Fruit fly (Drosophila melanogaster): Measurements from ENCODE around the gene Taf4.

The Taf4 gene

dm6 chr3L:16157251-16158190, 44.5 kb downstream of the Taf4 start (continued):
- TF ChIP-seq Ssrp (tag; optimal IDR thresholded peaks at IDR 0.05) (peak; percentile 62), CG4854 (GFP tag; optimal IDR thresholded peaks at IDR 0.05) (peak; percentile 34), chinmo (GFP tag; IDR thresholded peaks at IDR 0.05; ENCODE audit: partially characterized antibody) (no peak), MESR4 (GFP tag; optimal IDR thresholded peaks at IDR 0.05) (no peak), NC2β (GFP tag; optimal IDR thresholded peaks at IDR 0.05) (no peak), E2f1 (GFP tag; IDR thresholded peaks at IDR 0.05) (no peak), CG2120 (GFP tag; optimal IDR thresholded peaks at IDR 0.05) (peak; percentile 72), CG4820 (GFP tag; optimal IDR thresholded peaks at IDR 0.05) (peak; percentile 59), CG15479 (GFP tag; optimal IDR thresholded peaks at IDR 0.05) (no peak), Mes4 (GFP tag; optimal IDR thresholded peaks at IDR 0.05) (peak; percentile 20), CG4424 (GFP tag; optimal IDR thresholded peaks at IDR 0.05) (peak; percentile 53), Ets97D (GFP tag; optimal IDR thresholded peaks at IDR 0.05) (no peak), seq (GFP tag; IDR thresholded peaks at IDR 0.05) (0 out of 2 replicates have a peak, but pooled peaks have one; percentile 31), tgo (GFP tag; IDR thresholded peaks at IDR 0.05) (peak; percentile 35; the same call in 2 of the 3 replicates), CG34422 (GFP tag; IDR thresholded peaks at IDR 0.05) (0 out of 3 replicates have a peak, but pooled peaks have one; percentile 8), Asciz (GFP tag; optimal IDR thresholded peaks at IDR 0.05) (peak; percentile 47), Hey (tag; optimal IDR thresholded peaks at IDR 0.05) (no peak), Atf-2 (GFP tag; optimal IDR thresholded peaks at IDR 0.05) (peak; percentile 36), CG9817 (tag; optimal IDR thresholded peaks at IDR 0.05) (peak; percentile 38), Dad (GFP tag; optimal IDR thresholded peaks at IDR 0.05) (no peak), gem (tag; optimal IDR thresholded peaks at IDR 0.05) (peak; percentile 83), CG8089 (GFP tag; optimal IDR thresholded peaks at IDR 0.05) (peak; percentile 10), CG1792 (GFP tag; optimal IDR thresholded peaks at IDR 0.05) (no peak), CG14860 (GFP tag; IDR thresholded peaks at IDR 0.05; ENCODE audit: partially characterized antibody) (0 out of 3 replicates have a peak, but pooled peaks have one; percentile 34), CG13775 (GFP tag; optimal IDR thresholded peaks at IDR 0.05) (peak; percentile 41), CG1603 (tag; optimal IDR thresholded peaks at IDR 0.05) (peak; percentile 34), CG6765 (GFP tag; optimal IDR thresholded peaks at IDR 0.05) (no peak), HHEX (GFP tag; optimal IDR thresholded peaks at IDR 0.05) (peak; percentile 53), Hr3 (GFP tag; optimal IDR thresholded peaks at IDR 0.05) (peak; percentile 46), Awh (GFP tag; IDR thresholded peaks at IDR 0.05) (no peak; the same call in 1 of the 2 replicates), lov (optimal IDR thresholded peaks at IDR 0.05) (no peak), lov (GFP tag; IDR thresholded peaks at IDR 0.05) (no peak), Rx (GFP tag; IDR thresholded peaks at IDR 0.05) (peak; percentile 4; the same call in 1 of the 2 replicates), CG16815 (GFP tag; optimal IDR thresholded peaks at IDR 0.05) (no peak), CG14710 (tag; optimal IDR thresholded peaks at IDR 0.05) (peak; percentile 44), Xbp1 (GFP tag; optimal IDR thresholded peaks at IDR 0.05) (peak; percentile 60), Optix (GFP tag; IDR thresholded peaks at IDR 0.05) (no peak), Ets65A (GFP tag) (peak; percentile 90), kay (GFP tag; optimal IDR thresholded peaks at IDR 0.05) (peak; percentile 0), CG1529 (GFP tag; optimal IDR thresholded peaks at IDR 0.05) (peak; percentile 56), Sin3A (optimal IDR thresholded peaks at IDR 0.05) (no peak), Sry-δ (GFP tag; optimal IDR thresholded peaks at IDR 0.05) (peak; percentile 21), CG10147 (GFP tag; optimal IDR thresholded peaks at IDR 0.05) (peak; percentile 25), cas (GFP tag; IDR thresholded peaks at IDR 0.05) (no peak), CG11093 (GFP tag; IDR thresholded peaks at IDR 0.05) (0 out of 3 replicates have a peak, but pooled peaks have one; percentile 14), CG10543 (GFP tag; optimal IDR thresholded peaks at IDR 0.05) (no peak), lbe (GFP tag; optimal IDR thresholded peaks at IDR 0.05) (no peak), her (GFP tag; optimal IDR thresholded peaks at IDR 0.05) (peak; percentile 12), lola (GFP tag; optimal IDR thresholded peaks at IDR 0.05) (peak in 1 of 3 experiments; percentile 37)

Measured in whole organism, embryonic.